Worm (Caenorhabditis elegans): ENCODE results near the gene atrn-1.

Gene atrn-1

DNA sequence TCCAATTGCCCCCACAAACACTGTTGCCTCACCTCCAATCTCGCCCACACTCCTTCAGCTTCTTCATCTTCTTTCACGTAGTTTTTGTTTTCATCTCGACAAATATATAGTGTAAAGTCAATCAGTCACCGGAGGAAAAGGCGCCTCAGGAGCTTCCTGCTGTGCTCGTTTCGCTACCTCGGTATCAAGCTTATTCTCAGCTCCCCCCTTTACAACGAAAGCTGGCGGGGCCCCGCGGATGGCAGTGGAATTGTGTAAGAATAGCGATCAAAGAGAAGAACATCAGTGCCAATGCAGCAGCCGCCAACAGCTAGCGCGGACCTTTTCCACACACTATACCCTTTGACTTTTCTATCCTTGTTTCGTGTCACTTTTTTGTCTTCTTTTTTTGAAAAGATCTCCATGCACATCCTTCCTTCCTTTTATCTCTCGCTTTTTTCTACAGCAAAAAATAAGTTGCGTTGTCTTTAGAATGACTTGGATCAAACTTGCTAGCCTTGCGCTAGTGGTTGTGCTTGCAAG is 26.9 kb upstream of the atrn-1 start, which contains the start of gene csq-1:
TSS of gene csq-1 (plus strand) at position 472 of the 522 bp plus-strand sequence.
- TF ChIP-seq zfh-2 (GFP tag; conservative IDR thresholded peaks at IDR 0.05) (peak; percentile 42; the same call in 1 of the 2 replicates), ceh-40 (GFP tag; IDR thresholded peaks at IDR 0.05) (no peak)

DNA sequence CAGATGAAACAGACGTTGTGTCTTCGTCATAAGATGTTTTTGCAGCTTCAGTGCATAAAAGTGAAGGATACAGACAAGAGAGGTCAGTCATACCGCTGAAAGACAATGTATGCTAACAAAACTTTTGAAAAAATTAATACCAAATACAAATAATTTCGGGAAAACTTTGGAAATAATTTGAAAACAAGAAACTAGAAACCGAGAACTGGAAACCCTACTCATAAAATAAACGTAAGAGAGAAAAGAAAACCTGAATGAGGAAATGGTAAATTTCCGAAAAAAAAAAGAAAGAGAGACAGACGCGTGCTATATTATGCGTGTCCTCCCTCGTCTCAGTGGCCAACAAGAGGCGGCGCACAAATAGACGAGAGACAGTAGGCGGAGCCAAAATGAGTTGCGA is 18.5 kb upstream of the atrn-1 start, which contains the start of gene sox-3:
TSS of gene sox-3 (minus strand) at position 101 of the 400 bp plus-strand sequence.
- TF ChIP-seq B0336.3 (GFP tag; IDR thresholded peaks at IDR 0.05) (no peak), B0019.2 (GFP tag; conservative IDR thresholded peaks at IDR 0.05) (no peak), atf-7 (tag; optimal IDR thresholded peaks at IDR 0.05) (no peak), bed-1 (GFP tag; IDR thresholded peaks at IDR 0.05) (no peak), K11D2.4 (GFP tag; IDR thresholded peaks at IDR 0.05) (no peak), Y53F4B.3 (GFP tag; IDR thresholded peaks at IDR 0.05) (no peak), mxl-1 (tag; optimal IDR thresholded peaks at IDR 0.05) (no peak), ceh-40 (GFP tag; IDR thresholded peaks at IDR 0.05) (no peak), hlh-12 (tag; optimal IDR thresholded peaks at IDR 0.05) (no peak), Y79H2A.3 (GFP tag; conservative IDR thresholded peaks at IDR 0.05) (no peak), rcor-1 (GFP tag; IDR thresholded peaks at IDR 0.05) (no peak), fkh-3 (tag; optimal IDR thresholded peaks at IDR 0.05) (no peak), lin-40 (tag; optimal IDR thresholded peaks at IDR 0.05) (no peak), F52B5.7 (tag; optimal IDR thresholded peaks at IDR 0.05) (no peak), ceh-100 (GFP tag; IDR thresholded peaks at IDR 0.05) (no peak), snpc-1.3 (tag; optimal IDR thresholded peaks at IDR 0.05; ENCODE audit: insufficient read depth) (no peak), lir-1 (GFP tag; conservative IDR thresholded peaks at IDR 0.05) (no peak), snpc-1.1 (tag; optimal IDR thresholded peaks at IDR 0.05; ENCODE audit: insufficient read depth) (no peak)

DNA sequence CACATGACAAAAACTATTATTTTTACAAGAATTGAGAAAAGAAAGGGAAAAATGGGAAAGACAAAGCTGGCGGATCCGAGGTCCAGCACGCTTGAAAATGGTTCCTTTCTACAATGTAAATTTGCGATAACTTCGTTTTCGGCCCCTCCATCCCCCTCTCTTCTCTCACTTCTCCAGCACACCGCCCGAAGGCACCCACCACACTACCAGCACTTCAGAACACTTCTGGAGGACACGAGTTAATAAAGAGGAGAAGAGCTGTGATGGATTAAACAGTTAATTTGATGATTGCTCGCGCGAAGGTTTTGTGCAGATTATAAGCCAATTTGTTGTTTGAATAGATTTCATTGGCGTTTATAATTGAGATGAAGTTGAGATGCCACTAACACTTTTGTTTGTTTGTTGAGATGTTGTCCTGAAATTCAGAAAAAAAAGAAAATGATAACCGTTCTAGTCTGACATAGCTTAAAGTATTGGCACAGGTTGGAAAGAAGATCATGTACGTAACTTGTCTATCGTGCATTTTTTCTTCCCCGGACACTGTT is 16.7 kb upstream of the atrn-1 start:
- TF ChIP-seq sdz-38 (tag; optimal IDR thresholded peaks at IDR 0.05) (no peak), zfh-2 (GFP tag; conservative IDR thresholded peaks at IDR 0.05) (peak; percentile 42; the same call in 1 of the 2 replicates)

DNA sequence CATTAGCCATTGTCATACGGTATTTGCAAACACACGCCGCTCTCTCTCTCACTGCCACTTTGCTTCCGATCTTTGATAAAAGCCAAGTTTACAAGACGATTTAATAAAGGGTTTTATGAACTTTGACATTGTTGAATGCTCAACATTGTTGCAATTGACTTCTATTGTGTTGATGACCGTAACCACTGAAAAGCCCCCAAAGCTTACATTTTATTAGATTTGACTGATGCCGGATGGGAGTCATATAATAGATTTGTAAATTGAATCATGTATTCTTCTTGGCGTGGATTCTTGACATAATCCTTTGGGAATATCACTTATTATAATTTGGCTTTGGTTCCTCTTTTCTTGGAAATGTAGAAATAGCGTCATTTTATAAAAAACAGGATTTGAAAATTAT is 15.5 kb upstream of the atrn-1 start:
- TF ChIP-seq aptf-3 (GFP tag; IDR thresholded peaks at IDR 0.05) = no peak
- TF ChIP-seq bed-1 (GFP tag; IDR thresholded peaks at IDR 0.05) = no peak
- no peak for TF ChIP-seq attf-3 (GFP tag; conservative IDR thresholded peaks at IDR 0.05)

DNA sequence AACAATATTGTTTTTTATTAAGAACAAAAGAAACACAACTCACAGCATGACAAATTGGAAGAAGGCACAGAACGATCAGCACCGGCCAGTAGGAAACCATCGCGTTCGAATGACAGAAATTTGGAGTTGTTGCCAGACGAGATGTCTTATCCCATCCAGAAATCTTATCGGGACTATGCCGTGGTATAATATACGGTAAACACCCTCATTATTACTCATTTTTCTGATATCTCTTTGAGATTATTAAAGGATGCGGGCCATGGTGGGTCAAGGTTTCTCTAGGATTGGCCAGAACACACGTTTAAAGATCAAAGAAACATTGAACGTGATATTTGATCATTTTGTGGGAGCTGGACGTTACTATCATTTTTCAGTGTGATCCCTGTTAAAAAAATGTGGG is 11.5 kb upstream of the atrn-1 start, which contains the start of gene hch-1:
TSS of gene hch-1 (minus strand) at position 112 of the 400 bp plus-strand sequence.
- TF ChIP-seq nfya-2 (GFP tag; IDR thresholded peaks at IDR 0.05) (no peak), egl-18 (GFP tag; IDR thresholded peaks at IDR 0.05) (no peak), B0261.1 (tag; optimal IDR thresholded peaks at IDR 0.05) (no peak), snpc-3.4 (tag; optimal IDR thresholded peaks at IDR 0.05) (no peak), T26A5.8 (tag; optimal IDR thresholded peaks at IDR 0.05) (no peak), akir-1 (GFP tag; optimal IDR thresholded peaks at IDR 0.05) (no peak), F10E7.11 (tag; optimal IDR thresholded peaks at IDR 0.05) (no peak), ceh-100 (GFP tag; IDR thresholded peaks at IDR 0.05) (no peak), madf-3 (GFP tag; IDR thresholded peaks at IDR 0.05) (no peak), Y67H2A.10 (GFP tag; conservative IDR thresholded peaks at IDR 0.05) (no peak), lir-1 (GFP tag; conservative IDR thresholded peaks at IDR 0.05) (no peak), ztf-25 (GFP tag; IDR thresholded peaks at IDR 0.05) (no peak), snpc-1.1 (tag; optimal IDR thresholded peaks at IDR 0.05; ENCODE audit: insufficient read depth) (no peak), zfh-2 (GFP tag; conservative IDR thresholded peaks at IDR 0.05) (no peak), zim-3 (tag; optimal IDR thresholded peaks at IDR 0.05) (no peak), efl-1 (GFP tag; optimal IDR thresholded peaks at IDR 0.05) (no peak), repo-1 (tag; optimal IDR thresholded peaks at IDR 0.05) (no peak), sea-2 (GFP tag; IDR thresholded peaks at IDR 0.05) (no peak), chd-7 (tag; optimal IDR thresholded peaks at IDR 0.05) (no peak), ztf-22 (GFP tag; optimal IDR thresholded peaks at IDR 0.05) (no peak)

Measured in whole organism, young adult.